Fruit fly (Drosophila melanogaster): Measurements from ENCODE around the gene Strump.

DNA sequence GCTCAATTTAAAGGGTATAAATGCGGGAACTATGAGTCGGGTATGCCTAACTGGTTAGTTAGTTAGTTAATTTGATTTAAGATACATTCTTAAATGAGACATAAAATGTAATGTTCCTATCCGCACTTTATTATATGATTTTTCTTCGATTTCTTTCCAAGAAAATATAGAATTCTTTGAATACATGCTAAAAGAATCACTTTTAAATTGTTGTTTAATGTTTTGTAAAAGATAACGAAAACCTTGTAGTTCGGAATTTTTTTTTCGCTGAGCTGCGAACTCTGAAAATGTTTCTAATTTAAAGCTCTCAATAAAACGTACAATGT, 38.2 kb downstream of the Strump start:
- TF ChIP-seq Sox102F (GFP tag; optimal IDR thresholded peaks at IDR 0.05) (no peak), CG5180 (GFP tag; optimal IDR thresholded peaks at IDR 0.05) (no peak), pfk (GFP tag; optimal IDR thresholded peaks at IDR 0.05) (no peak), CG2678 (tag; optimal IDR thresholded peaks at IDR 0.05) (peak; percentile 58), CG2120 (GFP tag; optimal IDR thresholded peaks at IDR 0.05) (peak; percentile 78), nom (GFP tag; optimal IDR thresholded peaks at IDR 0.05) (no peak), Blimp-1 (GFP tag; optimal IDR thresholded peaks at IDR 0.05) (no peak), CG1529 (GFP tag; optimal IDR thresholded peaks at IDR 0.05) (no peak), run (tag; optimal IDR thresholded peaks at IDR 0.05) (no peak)
